Fruit fly (Drosophila melanogaster) whole organism, embryonic: Measurements from ENCODE around the gene CG9920.

Source experiments
- CG10431 ChIP-seq: fragments of 200-800 bp; sonication (Bioruptor generic); optimal IDR thresholded peaks from 3 replicates; lab custom pipeline; 2018; ENCODE audit warnings: missing biosample characterization, mild to moderate bottlenecking, missing genetic modification characterization
- CG12071 ChIP-seq: fragments of 200-800 bp; sonication (Bioruptor generic); optimal IDR thresholded peaks from 3 replicates; lab custom pipeline; 2018; ENCODE audit warnings: missing biosample characterization, mild to moderate bottlenecking, missing genetic modification characterization
- CG14710 ChIP-seq: fragments of 200-800 bp; sonication (Bioruptor generic); optimal IDR thresholded peaks from 3 replicates; lab custom pipeline; 2019; ENCODE audit warnings: missing biosample characterization, mild to moderate bottlenecking, missing genetic modification characterization, moderate library complexity
- CG15073 ChIP-seq: fragments of 200-800 bp; sonication (Bioruptor generic); optimal IDR thresholded peaks from 2 replicates; lab custom pipeline; 2016; ENCODE audit warnings: missing biosample characterization, missing genetic modification characterization
- CG1529 ChIP-seq: fragments of 200-800 bp; sonication (Bioruptor generic); optimal IDR thresholded peaks from 3 replicates; lab custom pipeline; 2018; ENCODE audit warnings: missing biosample characterization, missing genetic modification characterization
- CG17612 ChIP-seq: fragments of 200-800 bp; sonication (Bioruptor generic); IDR thresholded peaks from 2 replicates; pipeline ENCODE4 v1.3.6; 2022; ENCODE audit warnings: missing biosample characterization, missing genetic modification characterization
- CG18599 ChIP-seq: fragments of 200-800 bp; sonication (Bioruptor generic); optimal IDR thresholded peaks from 3 replicates; lab custom pipeline; 2017; ENCODE audit warnings: missing biosample characterization, missing genetic modification characterization, mild to moderate bottlenecking, moderate library complexity, missing genetic modification reagents
- CG2199 ChIP-seq: fragments of 200-800 bp; sonication (Bioruptor generic); IDR thresholded peaks from 3 replicates; pipeline ENCODE4 v1.3.6; 2022; ENCODE audit warnings: missing biosample characterization, missing genetic modification characterization
- CG2875 ChIP-seq: fragments of 200-800 bp; sonication (Bioruptor generic); optimal IDR thresholded peaks from 2 replicates; lab custom pipeline; 2017; ENCODE audit warnings: missing biosample characterization, mild to moderate bottlenecking, missing genetic modification characterization, missing genetic modification reagents
- CG30431 ChIP-seq: fragments of 200-800 bp; sonication (Bioruptor generic); optimal IDR thresholded peaks from 2 replicates; lab custom pipeline; 2017; ENCODE audit warnings: missing biosample characterization, missing genetic modification characterization
- CG31388 ChIP-seq: fragments of 200-800 bp; sonication (Bioruptor generic); optimal IDR thresholded peaks from 2 replicates; lab custom pipeline; 2016; ENCODE audit warnings: missing biosample characterization, missing genetic modification characterization
- CG43689 ChIP-seq: fragments of 200-800 bp; sonication (Bioruptor generic); IDR thresholded peaks from 2 replicates; pipeline ENCODE4 v1.3.6; 2022; ENCODE audit warnings: missing biosample characterization, missing genetic modification characterization
- CG6254 ChIP-seq: fragments of 200-800 bp; sonication (Bioruptor generic); optimal IDR thresholded peaks from 3 replicates; lab custom pipeline; 2017; ENCODE audit warnings: mild to moderate bottlenecking, missing biosample characterization, missing genetic modification reagents, missing genetic modification characterization
- CG8281 ChIP-seq: fragments of 200-800 bp; sonication (Bioruptor generic); optimal IDR thresholded peaks from 2 replicates; lab custom pipeline; 2018; ENCODE audit warnings: missing biosample characterization, mild to moderate bottlenecking, missing genetic modification characterization, moderate library complexity
- CkIIα-i1 ChIP-seq: fragments of 200-800 bp; sonication (Bioruptor generic); IDR thresholded peaks from 2 replicates; pipeline ENCODE4 v1.3.6; 2022; ENCODE audit warnings: missing biosample characterization, missing genetic modification characterization
- D ChIP-seq, 2 experiments: fragments of 200-800 bp in 1 of 2; fragments of >200 bp in 1 of 2; sonication (Bioruptor generic) in 1 of 2; optimal IDR thresholded peaks; 2 replicates in 1 of 2; 3 replicates in 1 of 2; lab custom pipeline; 2017; ENCODE audit warnings: mild to moderate bottlenecking in 1 of 2, missing biosample characterization in 1 of 2, missing genetic modification characterization in 1 of 2, missing genetic modification reagents in 1 of 2
- Dek ChIP-seq: fragments of 200-800 bp; sonication (Bioruptor generic); optimal IDR thresholded peaks from 3 replicates; lab custom pipeline; 2019; ENCODE audit warnings: missing biosample characterization, mild to moderate bottlenecking, missing genetic modification characterization, moderate library complexity
- Dfd ChIP-seq, 2 experiments: fragments of >200 bp; optimal IDR thresholded peaks; 2 replicates each; lab custom pipeline; 2017; ENCODE audit warnings: missing biosample characterization in 2 of 2, missing genetic modification characterization in 2 of 2
- Dip3 ChIP-seq: fragments of 200-800 bp; sonication (Bioruptor generic); optimal IDR thresholded peaks from 3 replicates; lab custom pipeline; 2016; ENCODE audit warnings: missing biosample characterization, missing genetic modification characterization
- Doc2 ChIP-seq: fragments of 200-800 bp; sonication (Bioruptor generic); IDR thresholded peaks from 2 replicates; pipeline ENCODE4 v1.3.6; 2022; ENCODE audit warnings: missing biosample characterization, missing genetic modification characterization
- Gsc ChIP-seq: fragments of 200-800 bp; sonication (Bioruptor generic); IDR thresholded peaks from 2 replicates; pipeline ENCODE4 v1.3.6; 2022; ENCODE audit warnings: missing biosample characterization, missing genetic modification characterization
- HLH4C ChIP-seq: fragments of 200-800 bp; sonication (Bioruptor generic); IDR thresholded peaks from 3 replicates; pipeline ENCODE4 v1.3.6; 2022; ENCODE audit warnings: missing biosample characterization, missing genetic modification characterization; ENCODE audit not compliant: partially characterized antibody
- HLH54F ChIP-seq: fragments of 200-800 bp; sonication (Bioruptor generic); optimal IDR thresholded peaks from 3 replicates; lab custom pipeline; 2016; ENCODE audit warnings: missing biosample characterization, missing genetic modification characterization
- Hr3 ChIP-seq: fragments of 200-800 bp; sonication (Bioruptor generic); optimal IDR thresholded peaks from 3 replicates; lab custom pipeline; 2016; ENCODE audit warnings: missing biosample characterization, missing genetic modification characterization
- NC2α ChIP-seq: fragments of 200-800 bp; sonication (Bioruptor generic); optimal IDR thresholded peaks from 2 replicates; lab custom pipeline; 2016; ENCODE audit warnings: missing biosample characterization, missing genetic modification characterization
- NK7.1 ChIP-seq: fragments of 200-800 bp; sonication (Bioruptor generic); optimal IDR thresholded peaks from 3 replicates; lab custom pipeline; 2016; ENCODE audit warnings: missing biosample characterization, missing genetic modification characterization
- Oaz ChIP-seq: fragments of 200-800 bp; sonication (Bioruptor generic); IDR thresholded peaks from 2 replicates; pipeline ENCODE4 v1.3.6; 2022; ENCODE audit warnings: missing biosample characterization, missing genetic modification characterization
- Stat92E ChIP-seq, 3 experiments: fragments of >200 bp in 2 of 3; fragments of 200-800 bp in 1 of 3; sonication (Bioruptor generic) in 1 of 3; optimal IDR thresholded peaks; 2 replicates each; lab custom pipeline; 2017 to 2019; ENCODE audit warnings: missing biosample characterization in 3 of 3, missing genetic modification characterization in 3 of 3, mild to moderate bottlenecking in 1 of 3, moderate library complexity in 1 of 3
- Xbp1 ChIP-seq: fragments of 200-800 bp; sonication (Bioruptor generic); optimal IDR thresholded peaks from 3 replicates; lab custom pipeline; 2016; ENCODE audit warnings: missing biosample characterization, mild to moderate bottlenecking, missing genetic modification characterization
- bigmax ChIP-seq: fragments of 200-800 bp; sonication (Bioruptor generic); optimal IDR thresholded peaks from 2 replicates; lab custom pipeline; 2018; ENCODE audit warnings: missing biosample characterization, mild to moderate bottlenecking, missing genetic modification characterization
- cad ChIP-seq: fragments of >200 bp; optimal IDR thresholded peaks from 2 replicates; lab custom pipeline; 2017; ENCODE audit warnings: missing biosample characterization, missing genetic modification characterization
- chinmo ChIP-seq: fragments of 200-800 bp; sonication (Bioruptor generic); IDR thresholded peaks from 4 replicates; pipeline ENCODE4 v1.3.6; 2022; ENCODE audit warnings: missing biosample characterization, missing genetic modification characterization; ENCODE audit not compliant: partially characterized antibody
- ems ChIP-seq: fragments of 200-800 bp; sonication (Bioruptor generic); optimal IDR thresholded peaks from 3 replicates; lab custom pipeline; 2016; ENCODE audit warnings: missing biosample characterization, missing genetic modification characterization
- en ChIP-seq: fragments of 200-800 bp; sonication (Bioruptor generic); optimal IDR thresholded peaks from 2 replicates; lab custom pipeline; 2016; ENCODE audit warnings: missing biosample characterization, missing genetic modification characterization
- h ChIP-seq: fragments of >200 bp; optimal IDR thresholded peaks from 2 replicates; lab custom pipeline; 2017
- jigr1 ChIP-seq: fragments of 200-800 bp; sonication (Bioruptor generic); IDR thresholded peaks from 3 replicates; pipeline ENCODE4 v1.3.6; 2022; ENCODE audit warnings: missing biosample characterization, missing genetic modification characterization
- ken ChIP-seq: fragments of 200-800 bp; sonication (Bioruptor generic); IDR thresholded peaks from 3 replicates; pipeline ENCODE4 v1.3.6; 2022; ENCODE audit warnings: missing biosample characterization, missing genetic modification characterization
- lbe ChIP-seq: fragments of 200-800 bp; sonication (Bioruptor generic); optimal IDR thresholded peaks from 2 replicates; lab custom pipeline; 2016; ENCODE audit warnings: missing biosample characterization, mild to moderate bottlenecking, missing genetic modification characterization
- nerfin-2 ChIP-seq: fragments of 200-800 bp; sonication (Bioruptor generic); IDR thresholded peaks from 2 replicates; pipeline ENCODE4 v1.3.6; 2022; ENCODE audit warnings: missing biosample characterization, missing genetic modification characterization; ENCODE audit not compliant: partially characterized antibody
- pan ChIP-seq, 4 experiments: fragments of >200 bp in 3 of 4; fragments of 200-800 bp in 1 of 4; sonication (Bioruptor generic) in 1 of 4; optimal IDR thresholded peaks in 3 of 4; IDR thresholded peaks in 1 of 4; 2 replicates each; pipeline versions ENCODE4 v1.3.6 to Lab custom; 2017 to 2022; ENCODE audit warnings: missing biosample characterization in 2 of 4, missing genetic modification characterization in 2 of 4, mixed read lengths in 1 of 4
- sens-2 ChIP-seq: fragments of 200-800 bp; sonication (Bioruptor generic); IDR thresholded peaks from 2 replicates; pipeline ENCODE4 v1.3.6; 2022; ENCODE audit warnings: missing biosample characterization, missing genetic modification characterization
- shn ChIP-seq: fragments of 200-800 bp; sonication (Bioruptor generic); optimal IDR thresholded peaks from 3 replicates; lab custom pipeline; 2016; ENCODE audit warnings: missing biosample characterization, missing genetic modification characterization
- tna ChIP-seq: fragments of 200-800 bp; sonication (Bioruptor generic); IDR thresholded peaks from 2 replicates; pipeline ENCODE4 v1.3.6; 2022; ENCODE audit warnings: missing biosample characterization, missing genetic modification characterization; ENCODE audit not compliant: partially characterized antibody
- toy ChIP-seq: fragments of 200-800 bp; sonication (Bioruptor generic); IDR thresholded peaks from 2 replicates; pipeline ENCODE4 v1.3.6; 2022; ENCODE audit warnings: missing biosample characterization, missing genetic modification characterization
- ttk ChIP-seq: fragments of 200-800 bp; sonication (Bioruptor generic); IDR thresholded peaks from 2 replicates; pipeline ENCODE4 v2.1.2; 2022; ENCODE audit warnings: missing biosample characterization, missing genetic modification characterization
- usp ChIP-seq: fragments of >200 bp; optimal IDR thresholded peaks from 2 replicates; lab custom pipeline; 2017; ENCODE audit warnings: missing biosample characterization, missing genetic modification characterization
- vnd ChIP-seq: fragments of 200-800 bp; sonication (Bioruptor generic); IDR thresholded peaks from 3 replicates; pipeline ENCODE4 v1.3.6; 2022; ENCODE audit warnings: missing biosample characterization, missing genetic modification characterization; ENCODE audit not compliant: partially characterized antibody
- wek ChIP-seq: fragments of 200-800 bp; sonication (Bioruptor generic); optimal IDR thresholded peaks from 3 replicates; lab custom pipeline; 2018; ENCODE audit warnings: missing biosample characterization, mild to moderate bottlenecking, missing genetic modification characterization, moderate library complexity

Gene CG9920

DNA sequence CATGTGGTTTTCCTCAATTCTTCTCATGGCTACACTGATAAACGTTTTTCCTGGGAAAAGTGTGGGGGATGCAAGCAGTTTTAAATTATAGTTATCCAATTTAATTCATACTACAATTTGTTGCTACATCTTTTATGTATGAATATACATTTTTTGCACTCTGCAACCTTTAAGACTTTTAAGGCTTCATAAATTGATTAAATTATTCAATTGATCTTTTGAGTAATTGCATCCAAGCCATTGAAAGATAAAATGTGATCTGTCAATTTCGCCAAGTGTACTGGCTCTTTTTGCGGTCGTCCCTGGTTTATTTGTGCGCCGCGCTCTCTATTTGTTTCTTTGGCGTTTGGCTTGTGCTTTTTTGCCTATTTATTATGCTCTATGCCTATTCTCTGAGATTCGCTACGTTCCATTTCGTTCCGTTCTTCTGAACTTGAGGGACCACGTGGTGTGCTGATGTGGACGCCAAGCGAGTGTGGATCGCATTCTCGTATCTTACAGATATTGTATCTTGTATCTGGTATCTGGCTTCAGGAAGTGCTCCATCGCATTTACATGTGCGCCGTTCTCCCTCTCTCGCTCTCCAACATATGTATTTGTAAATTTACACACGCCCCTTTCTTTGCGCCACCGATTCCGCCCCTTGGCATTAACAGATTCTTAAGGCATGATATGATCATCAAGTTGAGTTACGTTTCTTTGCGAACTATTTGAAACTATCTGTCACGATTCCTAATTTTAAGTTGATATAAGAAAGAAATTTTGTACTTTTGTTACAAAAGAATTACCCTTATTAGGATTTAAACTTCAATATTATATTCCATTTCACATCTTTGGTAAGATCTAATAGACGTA is 45.5 kb downstream of the CG9920 start (continued):
- TF ChIP-seq NC2α (peak; percentile 32), chinmo (GFP tag; lab: Robert Waterston, UW) (peak; percentile 87; the same call in 2 of the 4 replicates), usp (GFP tag; lab: Kevin White, UChicago) (no peak), tna (GFP tag; lab: Robert Waterston, UW) (no peak), CG2875 (GFP tag; lab: Kevin White, UChicago) (peak; percentile 33), Dek (peak; percentile 90), sens-2 (no peak), cad (GFP tag; lab: Kevin White, UChicago) (no peak), CG43689 (no peak), Hr3 (GFP tag; lab: Kevin White, UChicago) (peak; percentile 79), ems (GFP tag; lab: Kevin White, UChicago) (peak; percentile 70), HLH54F (GFP tag; lab: Kevin White, UChicago) (peak; percentile 92), Oaz (GFP tag; lab: Robert Waterston, UW) (peak; percentile 63), Dfd (GFP tag; optimal IDR thresholded peaks at IDR 0.05; lab: Kevin White, UChicago) (no peak), nerfin-2 (GFP tag; lab: Robert Waterston, UW) (no peak), Dip3 (GFP tag; lab: Kevin White, UChicago) (peak; percentile 89), jigr1 (GFP tag; lab: Robert Waterston, UW) (peak; percentile 72; the same call in 2 of the 3 replicates), vnd (no peak), CG14710 (tag; lab: Kevin White, UChicago) (no peak), shn (GFP tag; lab: Kevin White, UChicago) (peak; percentile 90), CG2199 (GFP tag; lab: Robert Waterston, UW) (no peak), NK7.1 (peak; percentile 42), bigmax (GFP tag; lab: Kevin White, UChicago) (no peak), Doc2 (GFP tag; lab: Robert Waterston, UW) (peak; percentile 40; the same call in 1 of the 2 replicates), pan (optimal IDR thresholded peaks at IDR 0.05; lab: Kevin White, UChicago) (no peak), pan (GFP tag; optimal IDR thresholded peaks at IDR 0.05 in 1 of 2, IDR thresholded peaks at IDR 0.05 in 1 of 2) (peak in 1 of 2 experiments; percentile 85), CG15073 (no peak), CG17612 (GFP tag; lab: Robert Waterston, UW) (peak; percentile 53; the same call in 1 of the 2 replicates), CG10431 (no peak), h (no peak), CG12071 (GFP tag; lab: Kevin White, UChicago) (peak; percentile 82), lbe (GFP tag; lab: Kevin White, UChicago) (no peak), CG8281 (peak; percentile 59), ttk (GFP tag; lab: Robert Waterston, UW) (peak; percentile 33), wek (GFP tag; lab: Kevin White, UChicago) (peak; percentile 24), CG18599 (GFP tag; lab: Kevin White, UChicago) (peak; percentile 90), toy (peak; percentile 86), en (GFP tag; lab: Kevin White, UChicago) (peak; percentile 58), CG6254 (GFP tag; lab: Kevin White, UChicago) (no peak), D (optimal IDR thresholded peaks at IDR 0.05; lab: Kevin White, UChicago) (no peak), D (GFP tag; optimal IDR thresholded peaks at IDR 0.05; lab: Kevin White, UChicago) (peak; percentile 17), ken (peak; percentile 61; the same call in 2 of the 3 replicates), CG1529 (GFP tag; lab: Kevin White, UChicago) (peak; percentile 46), CG31388 (GFP tag; lab: Kevin White, UChicago) (peak; percentile 25), CG30431 (GFP tag; lab: Kevin White, UChicago) (peak; percentile 61), CkIIα-i1 (no peak), HLH4C (GFP tag; lab: Robert Waterston, UW) (no peak), Stat92E (GFP tag; optimal IDR thresholded peaks at IDR 0.05; lab: Kevin White, UChicago) (peak in 1 of 3 experiments; percentile 3), Gsc (GFP tag; lab: Robert Waterston, UW) (no peak), Xbp1 (GFP tag; lab: Kevin White, UChicago) (peak; percentile 80)
